Worm (Caenorhabditis elegans) whole organism, L4 larva: ENCODE data around the gene kdp-1.

Source experiments
- D1046.2 ChIP-seq: fragments of 200-800 bp; sonication (Bioruptor generic); IDR thresholded peaks from 2 replicates; pipeline ENCODE4 v1.3.6; 2022; ENCODE audit warnings: missing genetic modification characterization, missing compliant biosample characterization
- F37D6.2 ChIP-seq: sonication (generic microtip); optimal IDR thresholded peaks from 2 replicates; lab custom pipeline; 2016; ENCODE audit warnings: mild to moderate bottlenecking, missing genetic modification characterization, missing compliant biosample characterization
- F49E8.2 ChIP-seq: sonication (generic microtip); optimal IDR thresholded peaks from 2 replicates; lab custom pipeline; 2016; ENCODE audit warnings: missing compliant biosample characterization, mild to moderate bottlenecking, missing genetic modification characterization, borderline replicate concordance
- T20F7.1 ChIP-seq: fragments of 200-800 bp; sonication (Bioruptor generic); optimal IDR thresholded peaks from 2 replicates; lab custom pipeline; 2018; ENCODE audit warnings: mild to moderate bottlenecking, missing genetic modification characterization, missing compliant biosample characterization
- T26A8.4 ChIP-seq: fragments of 200-800 bp; sonication (Bioruptor generic); IDR thresholded peaks from 2 replicates; pipeline ENCODE4 v1.3.6; 2022; ENCODE audit warnings: missing genetic modification characterization, missing compliant biosample characterization
- Y105C5A.15 ChIP-seq: fragments of 200-800 bp; sonication (Bioruptor generic); IDR thresholded peaks from 2 replicates; pipeline ENCODE4 v1.3.6; 2022; ENCODE audit warnings: missing genetic modification characterization, missing compliant biosample characterization
- ama-1 ChIP-seq: fragments of 150-350 bp; optimal IDR thresholded peaks from 2 replicates; lab custom pipeline; 2014; ENCODE audit warnings: inconsistent platforms, mixed read lengths
- ceh-20 ChIP-seq: fragments of 200-800 bp; sonication (Bioruptor generic); IDR thresholded peaks from 2 replicates; pipeline ENCODE4 v1.3.6; 2022; ENCODE audit warnings: missing genetic modification reagents, missing genetic modification characterization, missing compliant biosample characterization
- ceh-44 ChIP-seq: fragments of 200-800 bp; sonication (Bioruptor generic); IDR thresholded peaks from 2 replicates; pipeline ENCODE4 v1.3.6; 2022; ENCODE audit warnings: missing genetic modification reagents, missing genetic modification characterization, missing compliant biosample characterization
- ceh-62 ChIP-seq: sonication (generic microtip); optimal IDR thresholded peaks from 2 replicates; lab custom pipeline; 2017; ENCODE audit warnings: missing biosample characterization, missing genetic modification characterization
- ceh-82 ChIP-seq: sonication (generic microtip); optimal IDR thresholded peaks from 2 replicates; lab custom pipeline; 2017; ENCODE audit warnings: missing biosample characterization, missing genetic modification characterization
- ces-1 ChIP-seq: fragments of 150-350 bp; sonication (generic microtip); optimal IDR thresholded peaks from 4 replicates; lab custom pipeline; 2014; ENCODE audit warnings: missing biosample characterization, missing genetic modification reagents, missing genetic modification characterization
- ctbp-1 ChIP-seq: fragments of 200-800 bp; sonication (Bioruptor generic); IDR thresholded peaks from 2 replicates; pipeline ENCODE4 v1.3.6; 2022; ENCODE audit warnings: missing genetic modification reagents, missing genetic modification characterization, missing compliant biosample characterization
- daf-16 ChIP-seq, 3 experiments: sonication (generic microtip); optimal IDR thresholded peaks; 2 replicates each; lab custom pipeline; 2016 to 2017; ENCODE audit warnings: missing genetic modification characterization in 3 of 3, missing genetic modification reagents in 3 of 3, mild to moderate bottlenecking in 2 of 3, missing compliant biosample characterization in 2 of 3, missing biosample characterization in 1 of 3, moderate library complexity in 1 of 3
- dmd-9 ChIP-seq: fragments of 200-800 bp; sonication (Bioruptor generic); IDR thresholded peaks from 2 replicates; pipeline ENCODE4 v1.3.6; 2022; ENCODE audit warnings: missing genetic modification reagents, missing genetic modification characterization, missing compliant biosample characterization
- dpl-1 ChIP-seq: fragments of 150-350 bp; optimal IDR thresholded peaks from 2 replicates; lab custom pipeline; 2014; ENCODE audit warnings: missing biosample characterization, missing genetic modification reagents, missing genetic modification characterization
- dve-1 ChIP-seq: sonication (generic microtip); optimal IDR thresholded peaks from 2 replicates; lab custom pipeline; 2017; ENCODE audit warnings: antibody characterized with exemption, mild to moderate bottlenecking, missing genetic modification characterization, missing compliant biosample characterization; ENCODE audit not compliant: insufficient read depth
- egl-43 ChIP-seq: fragments of 200-800 bp; sonication (Bioruptor generic); IDR thresholded peaks from 2 replicates; pipeline ENCODE4 v1.3.6; 2022; ENCODE audit warnings: missing genetic modification reagents, missing genetic modification characterization, missing compliant biosample characterization
- fkh-10 ChIP-seq: fragments of 150-350 bp; optimal IDR thresholded peaks from 2 replicates; lab custom pipeline; 2014; ENCODE audit warnings: missing biosample characterization, missing genetic modification reagents, missing genetic modification characterization
- hlh-11 ChIP-seq: fragments of 200-800 bp; sonication (Bioruptor generic); optimal IDR thresholded peaks from 2 replicates; lab custom pipeline; 2018; ENCODE audit warnings: mild to moderate bottlenecking, missing genetic modification characterization, missing compliant biosample characterization
- hmg-1.1 ChIP-seq: fragments of 200-800 bp; sonication (Bioruptor generic); IDR thresholded peaks from 2 replicates; pipeline ENCODE4 v1.3.6; 2022; ENCODE audit warnings: missing genetic modification reagents, missing genetic modification characterization, missing compliant biosample characterization
- lim-7 ChIP-seq: fragments of 200-800 bp; sonication (Bioruptor generic); IDR thresholded peaks from 2 replicates; pipeline ENCODE4 v1.3.6; 2022; ENCODE audit warnings: missing genetic modification characterization, missing compliant biosample characterization
- lin-1 ChIP-seq: fragments of 200-800 bp; sonication (Bioruptor generic); IDR thresholded peaks from 2 replicates; pipeline ENCODE4 v1.3.6; 2022; ENCODE audit warnings: missing genetic modification reagents, missing genetic modification characterization, missing compliant biosample characterization
- lin-13 ChIP-seq: fragments of 150-350 bp; optimal IDR thresholded peaks from 2 replicates; lab custom pipeline; 2014; ENCODE audit warnings: missing biosample characterization, missing genetic modification reagents, missing genetic modification characterization
- lin-38 ChIP-seq: fragments of 200-800 bp; sonication (Bioruptor generic); IDR thresholded peaks from 2 replicates; pipeline ENCODE4 v1.3.6; 2022; ENCODE audit warnings: missing genetic modification reagents, missing genetic modification characterization, missing compliant biosample characterization
- mdl-1 ChIP-seq, 2 experiments: fragments of 150-350 bp in 1 of 2; sonication (generic microtip) in 1 of 2; optimal IDR thresholded peaks; 2 replicates each; lab custom pipeline; 2014 to 2017; ENCODE audit warnings: missing biosample characterization in 2 of 2, missing genetic modification characterization in 2 of 2
- mdt-29 ChIP-seq: fragments of 200-800 bp; sonication (Bioruptor generic); IDR thresholded peaks from 2 replicates; pipeline ENCODE4 v1.3.6; 2022; ENCODE audit warnings: missing genetic modification reagents, missing genetic modification characterization, missing compliant biosample characterization
- mep-1 ChIP-seq: fragments of 150-350 bp; sonication (generic microtip); optimal IDR thresholded peaks from 3 replicates; lab custom pipeline; 2014; ENCODE audit warnings: missing biosample characterization, missing genetic modification characterization
- mes-2 ChIP-seq: sonication (generic microtip); optimal IDR thresholded peaks from 2 replicates; lab custom pipeline; 2016; ENCODE audit warnings: missing genotype, mild to moderate bottlenecking, missing genetic modification characterization, missing compliant biosample characterization; ENCODE audit not compliant: poor library complexity, severe bottlenecking
- nhr-10 ChIP-seq: fragments of 150-350 bp; optimal IDR thresholded peaks from 2 replicates; lab custom pipeline; 2014; ENCODE audit warnings: missing biosample characterization, missing genetic modification characterization
- nhr-11 ChIP-seq: fragments of 150-350 bp; optimal IDR thresholded peaks from 2 replicates; lab custom pipeline; 2014; ENCODE audit warnings: missing biosample characterization, missing genetic modification characterization
- nhr-237 ChIP-seq: sonication (generic microtip); optimal IDR thresholded peaks from 2 replicates; lab custom pipeline; 2017; ENCODE audit warnings: missing biosample characterization, missing genetic modification characterization
- nhr-28 ChIP-seq: fragments of 150-350 bp; optimal IDR thresholded peaks from 2 replicates; lab custom pipeline; 2014; ENCODE audit warnings: missing biosample characterization, missing genetic modification characterization
- nhr-76 ChIP-seq: fragments of 150-350 bp; optimal IDR thresholded peaks from 2 replicates; lab custom pipeline; 2014; ENCODE audit warnings: missing biosample characterization, missing genetic modification characterization
- pha-4 ChIP-seq, 2 experiments: fragments of 150-350 bp in 1 of 2; fragments of 200-800 bp in 1 of 2; sonication (Bioruptor generic) in 1 of 2; IDR thresholded peaks in 1 of 2; optimal IDR thresholded peaks in 1 of 2; 2 replicates each; pipeline versions ENCODE4 v1.3.6 to Lab custom; 2014 to 2022; ENCODE audit warnings: missing genetic modification characterization in 2 of 2, missing genetic modification reagents in 2 of 2, missing biosample characterization in 1 of 2, missing compliant biosample characterization in 1 of 2
- rbr-2 ChIP-seq: sonication (generic microtip); optimal IDR thresholded peaks from 2 replicates; lab custom pipeline; 2016; ENCODE audit warnings: missing genotype, missing genetic modification characterization, missing compliant biosample characterization
- set-16 ChIP-seq: fragments of 200-800 bp; sonication (Bioruptor generic); IDR thresholded peaks from 2 replicates; pipeline ENCODE4 v1.3.6; 2022; ENCODE audit warnings: missing genetic modification reagents, missing genetic modification characterization, missing compliant biosample characterization
- snpc-1.2 ChIP-seq: fragments of 200-800 bp; sonication (Bioruptor generic); IDR thresholded peaks from 2 replicates; pipeline ENCODE4 v1.3.6; 2022; ENCODE audit warnings: missing genetic modification reagents, missing genetic modification characterization, missing compliant biosample characterization
- unc-130 ChIP-seq: sonication (generic microtip); optimal IDR thresholded peaks from 2 replicates; lab custom pipeline; 2016; ENCODE audit warnings: missing genetic modification reagents, missing genetic modification characterization, missing compliant biosample characterization
- unc-62 ChIP-seq, 3 experiments: fragments of 150-350 bp in 1 of 3; sonication (generic microtip); optimal IDR thresholded peaks in 2 of 3; peaks in 1 of 3; 1 replicate in 1 of 3; 2 replicates in 2 of 3; lab custom pipeline; 2014 to 2017; ENCODE audit warnings: missing biosample characterization in 3 of 3, missing genetic modification characterization in 3 of 3, missing genetic modification reagents in 3 of 3, missing genotype in 1 of 3
- zag-1 ChIP-seq: fragments of 150-350 bp; optimal IDR thresholded peaks from 2 replicates; lab custom pipeline; 2014; ENCODE audit warnings: missing biosample characterization, missing genetic modification characterization
- zfp-3 ChIP-seq: fragments of 200-800 bp; sonication (Bioruptor generic); conservative IDR thresholded peaks from 2 replicates; pipeline ENCODE4 v1.3.6; 2022; ENCODE audit warnings: missing genetic modification reagents, missing genetic modification characterization, missing compliant biosample characterization

The kdp-1 gene

ce11 chrIV:13300109-13300508, at the start of gene kdp-1:
Gene kdp-1 (plus strand): TSS chrIV:13300188.
- peak; percentile 69 for TF ChIP-seq ama-1 (lab: Kevin White, UChicago)
- peak; percentile 34; the same call in 1 of the 2 replicates for TF ChIP-seq pha-4 (GFP tag; IDR thresholded peaks at IDR 0.05; lab: Robert Waterston, UW)
- no peak for TF ChIP-seq pha-4 (tag; optimal IDR thresholded peaks at IDR 0.05; lab: Kevin White, UChicago)
- no peak for TF ChIP-seq egl-43 (GFP tag; lab: Robert Waterston, UW)
- TF ChIP-seq lin-38 (GFP tag; lab: Robert Waterston, UW): peak; percentile 58
- TF ChIP-seq rbr-2 (tag; lab: Kevin White, UChicago): no peak
- TF ChIP-seq ceh-62 (tag; lab: Kevin White, UChicago): no peak
- 0 out of 2 replicates have a peak, but pooled peaks have one; percentile 27 for TF ChIP-seq dmd-9 (GFP tag; lab: Robert Waterston, UW)
- TF ChIP-seq mdt-29 (GFP tag; lab: Robert Waterston, UW): 0 out of 2 replicates have a peak, but pooled peaks have one; percentile 15
- peak; percentile 74 for TF ChIP-seq set-16 (GFP tag; lab: Robert Waterston, UW)
- TF ChIP-seq, all 104 proteins: peak for 6

- TF ChIP-seq mdt-29 (GFP tag; lab: Robert Waterston, UW): peak; percentile 43; the same call in 1 of the 2 replicates
- TF ChIP-seq ceh-44: no peak
- TF ChIP-seq lim-7 (GFP tag; lab: Robert Waterston, UW): 0 out of 2 replicates have a peak, but pooled peaks have one; percentile 9
- 0 out of 2 replicates have a peak, but pooled peaks have one; percentile 14 for TF ChIP-seq T26A8.4 (GFP tag; lab: Robert Waterston, UW)
- TF ChIP-seq mes-2 (tag; lab: Kevin White, UChicago): peak; percentile 8
- TF ChIP-seq mep-1 (tag; lab: Kevin White, UChicago): no peak
- peak; percentile 81; the same call in 1 of the 2 replicates for TF ChIP-seq zfp-3 (GFP tag; lab: Robert Waterston, UW)
These were observed 49.7 kb upstream of the kdp-1 start for ce11 chrIV:13250243-13250642.

ce11 chrIV:13252211-13252610, 47.8 kb upstream of the kdp-1 start, which contains the start of gene ttr-51:
Gene ttr-51 (minus strand): TSS chrIV:13252311.
- TF ChIP-seq daf-16 (GFP tag; optimal IDR thresholded peaks at IDR 0.05; lab: Kevin White, UChicago) (no peak), daf-16 (tag; optimal IDR thresholded peaks at IDR 0.05; lab: Kevin White, UChicago) (peak; percentile 32), dve-1 (tag; lab: Kevin White, UChicago) (peak; percentile 29), lin-13 (GFP tag; lab: Kevin White, UChicago) (no peak)

- TF ChIP-seq F49E8.2 (tag; lab: Kevin White, UChicago): no peak
- TF ChIP-seq pha-4 (GFP tag; IDR thresholded peaks at IDR 0.05; lab: Robert Waterston, UW): peak; percentile 66; the same call in 1 of the 2 replicates
- no peak for TF ChIP-seq pha-4 (tag; optimal IDR thresholded peaks at IDR 0.05; lab: Kevin White, UChicago)
- TF ChIP-seq snpc-1.2 (GFP tag; lab: Robert Waterston, UW): no peak
- peak; percentile 83 for TF ChIP-seq lin-1 (GFP tag; lab: Robert Waterston, UW)
- no peak for TF ChIP-seq nhr-76 (tag; lab: Kevin White, UChicago)
- TF ChIP-seq zfp-3 (GFP tag; lab: Robert Waterston, UW): peak; percentile 43; the same call in 1 of the 2 replicates
- no peak for TF ChIP-seq fkh-10 (GFP tag; lab: Kevin White, UChicago)
- TF ChIP-seq nhr-237 (tag; lab: Kevin White, UChicago): no peak
- TF ChIP-seq ctbp-1 (GFP tag; lab: Robert Waterston, UW): no peak
- TF ChIP-seq hlh-11 (tag; lab: Kevin White, UChicago): peak; percentile 94
- no peak for TF ChIP-seq ceh-82 (tag; lab: Kevin White, UChicago)
- TF ChIP-seq ceh-44: no peak
- TF ChIP-seq dpl-1 (GFP tag; lab: Kevin White, UChicago): no peak
- peak; percentile 83 to 91 for TF ChIP-seq unc-62 (GFP tag; optimal IDR thresholded peaks at IDR 0.05 in 1 of 2; lab: Kevin White, UChicago)
- TF ChIP-seq unc-62 (tag; optimal IDR thresholded peaks at IDR 0.05; lab: Kevin White, UChicago): no peak
- no peak for TF ChIP-seq D1046.2 (GFP tag; lab: Robert Waterston, UW)
- TF ChIP-seq nhr-10: no peak
- no peak for TF ChIP-seq ces-1 (GFP tag; lab: Kevin White, UChicago)
- TF ChIP-seq nhr-11 (tag; lab: Kevin White, UChicago): peak; percentile 77
- peak; percentile 21 to 83 for TF ChIP-seq daf-16 (GFP tag; optimal IDR thresholded peaks at IDR 0.05; lab: Kevin White, UChicago)
- peak; percentile 98 for TF ChIP-seq daf-16 (tag; optimal IDR thresholded peaks at IDR 0.05; lab: Kevin White, UChicago)
- TF ChIP-seq zag-1 (tag; lab: Kevin White, UChicago): no peak
- peak; percentile 54; the same call in 1 of the 2 replicates for TF ChIP-seq ceh-20
- TF ChIP-seq hmg-1.1 (GFP tag; lab: Robert Waterston, UW): no peak
- TF ChIP-seq F37D6.2 (tag; lab: Kevin White, UChicago): no peak
- TF ChIP-seq unc-130 (GFP tag; lab: Kevin White, UChicago): no peak
- no peak for TF ChIP-seq Y105C5A.15
- TF ChIP-seq T20F7.1 (GFP tag; lab: Kevin White, UChicago): peak; percentile 38
- TF ChIP-seq mdl-1 (tag; optimal IDR thresholded peaks at IDR 0.05; lab: Kevin White, UChicago): peak in 1 of 2 experiments; percentile 65
- peak; percentile 93 for TF ChIP-seq nhr-28 (tag; lab: Kevin White, UChicago)
These were observed 46.1 kb upstream of the kdp-1 start, which contains the start of gene ttr-45 for ce11 chrIV:13253841-13254240. Gene ttr-45 (plus strand): TSS chrIV:13254225.
